Worm (Caenorhabditis elegans) whole organism, late embryonic: ENCODE data around the gene C44B7.11.

ENCODE experiments used
- F13H6.1 ChIP-seq: sonication (generic microtip); optimal IDR thresholded peaks from 2 replicates; lab custom pipeline; 2016; ENCODE audit warnings: missing genetic modification characterization, missing compliant biosample characterization
- K09A11.1 ChIP-seq: sonication (generic microtip); optimal IDR thresholded peaks from 2 replicates; lab custom pipeline; 2017; ENCODE audit warnings: antibody characterized with exemption, mild to moderate bottlenecking, missing genetic modification characterization, missing compliant biosample characterization; ENCODE audit not compliant: insufficient read depth
- T23F11.4 ChIP-seq: fragments of 200-800 bp; sonication (Bioruptor generic); optimal IDR thresholded peaks from 2 replicates; lab custom pipeline; 2018; ENCODE audit warnings: mild to moderate bottlenecking, missing genetic modification characterization, missing compliant biosample characterization
- ceh-14 ChIP-seq: sonication (generic microtip); optimal IDR thresholded peaks from 2 replicates; lab custom pipeline; 2016; ENCODE audit warnings: missing genotype, missing genetic modification characterization, missing compliant biosample characterization
- ceh-18 ChIP-seq: sonication (generic microtip); optimal IDR thresholded peaks from 2 replicates; lab custom pipeline; 2016; ENCODE audit warnings: missing genetic modification characterization, missing compliant biosample characterization
- ceh-19 ChIP-seq: fragments of 200-800 bp; sonication (Bioruptor generic); optimal IDR thresholded peaks from 2 replicates; lab custom pipeline; 2018; ENCODE audit warnings: mild to moderate bottlenecking, missing genetic modification characterization, missing compliant biosample characterization
- ceh-22 ChIP-seq: sonication (generic microtip); optimal IDR thresholded peaks from 2 replicates; lab custom pipeline; 2017; ENCODE audit warnings: missing biosample characterization, missing genetic modification characterization
- ceh-24 ChIP-seq: sonication (generic microtip); optimal IDR thresholded peaks from 2 replicates; lab custom pipeline; 2016; ENCODE audit warnings: mild to moderate bottlenecking, missing genetic modification characterization, missing compliant biosample characterization
- ceh-31 ChIP-seq: sonication (generic microtip); optimal IDR thresholded peaks from 2 replicates; lab custom pipeline; 2016; ENCODE audit warnings: missing genetic modification characterization, missing compliant biosample characterization
- ceh-34 ChIP-seq: sonication (generic microtip); optimal IDR thresholded peaks from 2 replicates; lab custom pipeline; 2016; ENCODE audit warnings: mild to moderate bottlenecking, missing genetic modification characterization, missing compliant biosample characterization
- ceh-45 ChIP-seq: fragments of 200-800 bp; sonication (Bioruptor generic); IDR thresholded peaks from 2 replicates; pipeline ENCODE4 v1.3.6; 2022; ENCODE audit warnings: missing genetic modification reagents, missing genetic modification characterization, missing compliant biosample characterization
- ceh-6 ChIP-seq: fragments of 200-800 bp; sonication (Bioruptor generic); optimal IDR thresholded peaks from 2 replicates; lab custom pipeline; 2018; ENCODE audit warnings: mild to moderate bottlenecking, missing genetic modification characterization, missing compliant biosample characterization
- dmd-4 ChIP-seq: sonication (generic microtip); optimal IDR thresholded peaks from 2 replicates; lab custom pipeline; 2016; ENCODE audit warnings: borderline replicate concordance, missing genetic modification characterization, missing compliant biosample characterization
- dve-1 ChIP-seq: sonication (generic microtip); optimal IDR thresholded peaks from 2 replicates; lab custom pipeline; 2017; ENCODE audit warnings: antibody characterized with exemption, mild to moderate bottlenecking, missing genetic modification characterization, missing compliant biosample characterization
- fax-1 ChIP-seq: sonication (generic microtip); optimal IDR thresholded peaks from 2 replicates; lab custom pipeline; 2016; ENCODE audit warnings: missing genotype, missing genetic modification characterization, missing compliant biosample characterization
- gmeb-2 ChIP-seq: sonication (generic microtip); optimal IDR thresholded peaks from 2 replicates; lab custom pipeline; 2016; ENCODE audit warnings: missing genetic modification characterization, inconsistent platforms, missing compliant biosample characterization
- hlh-13 ChIP-seq: fragments of 200-800 bp; sonication (Bioruptor generic); optimal IDR thresholded peaks from 2 replicates; lab custom pipeline; 2018; ENCODE audit warnings: mild to moderate bottlenecking, missing genetic modification characterization, missing compliant biosample characterization
- hlh-30 ChIP-seq: sonication (generic microtip); optimal IDR thresholded peaks from 2 replicates; lab custom pipeline; 2017; ENCODE audit warnings: antibody characterized with exemption, missing genetic modification characterization, missing compliant biosample characterization; ENCODE audit not compliant: insufficient read depth
- lin-11 ChIP-seq: fragments of 200-800 bp; sonication (Bioruptor generic); optimal IDR thresholded peaks from 2 replicates; lab custom pipeline; 2018; ENCODE audit warnings: mild to moderate bottlenecking, missing genetic modification characterization, missing compliant biosample characterization
- madf-2 ChIP-seq: sonication (generic microtip); optimal IDR thresholded peaks from 2 replicates; lab custom pipeline; 2017; ENCODE audit warnings: missing genetic modification characterization, missing compliant biosample characterization
- mec-3 ChIP-seq: sonication (generic microtip); optimal IDR thresholded peaks from 2 replicates; lab custom pipeline; 2016; ENCODE audit warnings: borderline replicate concordance, missing genetic modification characterization, missing compliant biosample characterization
- nhr-232 ChIP-seq: sonication (generic microtip); optimal IDR thresholded peaks from 2 replicates; lab custom pipeline; 2016; ENCODE audit warnings: missing genetic modification characterization, missing compliant biosample characterization
- pat-9 ChIP-seq: fragments of 200-800 bp; sonication (Bioruptor generic); optimal IDR thresholded peaks from 2 replicates; lab custom pipeline; 2018; ENCODE audit warnings: mild to moderate bottlenecking, missing genetic modification characterization, moderate library complexity, missing compliant biosample characterization
- pha-2 ChIP-seq: sonication (generic microtip); optimal IDR thresholded peaks from 2 replicates; lab custom pipeline; 2017; ENCODE audit warnings: mild to moderate bottlenecking, missing genetic modification characterization, missing compliant biosample characterization
- pha-4 ChIP-seq: fragments of 150-350 bp; optimal IDR thresholded peaks from 2 replicates; lab custom pipeline; 2018; ENCODE audit warnings: missing biosample characterization, missing genetic modification reagents, missing genetic modification characterization
- pros-1 ChIP-seq: fragments of 150-350 bp; optimal IDR thresholded peaks from 2 replicates; lab custom pipeline; 2014; ENCODE audit warnings: missing biosample characterization, missing genetic modification reagents, missing genetic modification characterization
- ref-2 ChIP-seq: sonication (generic microtip); optimal IDR thresholded peaks from 2 replicates; lab custom pipeline; 2016; ENCODE audit warnings: missing genetic modification characterization, missing compliant biosample characterization
- rnt-1 ChIP-seq: sonication (generic microtip); optimal IDR thresholded peaks from 2 replicates; lab custom pipeline; 2016; ENCODE audit warnings: missing genetic modification characterization, missing compliant biosample characterization
- sdc-2 ChIP-seq: sonication (generic microtip); optimal IDR thresholded peaks from 2 replicates; lab custom pipeline; 2016; ENCODE audit warnings: missing genotype, missing genetic modification characterization, missing compliant biosample characterization
- sox-4 ChIP-seq: sonication (generic microtip); optimal IDR thresholded peaks from 2 replicates; lab custom pipeline; 2017; ENCODE audit warnings: mild to moderate bottlenecking, missing genetic modification characterization, inconsistent platforms, missing compliant biosample characterization
- tbx-2 ChIP-seq: sonication (generic microtip); optimal IDR thresholded peaks from 2 replicates; lab custom pipeline; 2016; ENCODE audit warnings: missing genetic modification characterization, missing compliant biosample characterization
- ttx-3 ChIP-seq: sonication (generic microtip); optimal IDR thresholded peaks from 2 replicates; lab custom pipeline; 2016; ENCODE audit warnings: missing genetic modification reagents, missing genetic modification characterization, missing compliant biosample characterization
- unc-3 ChIP-seq, 2 experiments: fragments of 200-800 bp in 1 of 2; sonication (Bioruptor generic) in 1 of 2; sonication (generic microtip) in 1 of 2; conservative IDR thresholded peaks in 1 of 2; optimal IDR thresholded peaks in 1 of 2; 2 replicates each; pipeline versions ENCODE4 v1.3.6 to Lab custom; 2016 to 2022; ENCODE audit warnings: missing compliant biosample characterization in 2 of 2, missing genetic modification characterization in 2 of 2, missing genetic modification reagents in 1 of 2
- unc-42 ChIP-seq: sonication (generic microtip); optimal IDR thresholded peaks from 2 replicates; lab custom pipeline; 2016; ENCODE audit warnings: missing genotype, missing genetic modification characterization, missing compliant biosample characterization
- unc-86 ChIP-seq: sonication (generic microtip); optimal IDR thresholded peaks from 2 replicates; lab custom pipeline; 2016; ENCODE audit warnings: missing genetic modification characterization, missing compliant biosample characterization
- zip-5 ChIP-seq: sonication (generic microtip); optimal IDR thresholded peaks from 2 replicates; lab custom pipeline; 2016; ENCODE audit warnings: missing genetic modification characterization, missing compliant biosample characterization

Gene C44B7.11

DNA sequence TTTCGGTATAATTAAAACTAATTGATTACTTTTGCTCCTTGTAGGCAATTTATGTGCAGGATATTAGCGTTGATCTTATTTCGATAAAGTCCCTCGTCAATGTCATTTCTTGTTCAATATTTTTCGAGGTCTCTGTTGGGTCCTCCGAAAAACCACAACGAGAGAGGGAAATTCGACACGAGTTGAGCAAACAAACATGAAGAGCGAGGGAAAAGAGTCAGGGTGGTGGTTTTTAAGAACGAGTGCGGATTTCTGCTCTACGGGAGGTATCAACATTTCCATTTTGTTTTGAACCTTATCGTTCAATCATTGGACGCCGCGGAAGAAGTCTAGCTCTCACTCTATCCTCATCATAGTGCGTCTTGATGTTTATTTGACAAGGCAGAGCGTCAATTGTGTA lies 37.4 kb upstream of the C44B7.11 start:
- TF ChIP-seq sox-4 (tag; lab: Kevin White, UChicago), result no peak
- peak; percentile 25 for TF ChIP-seq ceh-19 (GFP tag; lab: Kevin White, UChicago)
- no peak for TF ChIP-seq F13H6.1 (tag; lab: Kevin White, UChicago)
- peak; percentile 92 for TF ChIP-seq ceh-34 (tag; lab: Kevin White, UChicago)
- TF ChIP-seq hlh-13 (GFP tag; lab: Kevin White, UChicago), result no peak

DNA sequence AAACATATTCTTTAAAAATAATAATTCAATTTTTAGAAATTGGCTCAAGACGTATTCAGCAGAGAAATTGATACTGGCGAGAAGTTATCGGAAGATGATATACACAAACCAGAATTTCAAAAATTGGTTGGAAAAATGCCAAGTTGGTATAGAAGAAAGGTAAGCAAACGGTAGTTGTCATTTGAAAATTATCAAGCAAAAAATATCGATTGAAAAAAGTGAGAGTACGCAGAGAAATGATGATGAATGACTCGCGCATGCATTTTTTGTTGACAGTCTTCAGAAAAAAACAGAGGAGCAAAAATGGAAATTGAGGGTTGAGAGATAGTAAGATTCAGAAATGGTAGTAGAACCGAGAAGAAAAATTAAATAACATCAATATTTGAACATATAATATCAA lies 35.6 kb upstream of the C44B7.11 start:
- TF ChIP-seq tbx-2 (tag; lab: Kevin White, UChicago) (no peak), dve-1 (tag; lab: Kevin White, UChicago) (no peak), K09A11.1 (tag; lab: Kevin White, UChicago) (no peak), sdc-2 (tag; lab: Kevin White, UChicago) (no peak)

DNA sequence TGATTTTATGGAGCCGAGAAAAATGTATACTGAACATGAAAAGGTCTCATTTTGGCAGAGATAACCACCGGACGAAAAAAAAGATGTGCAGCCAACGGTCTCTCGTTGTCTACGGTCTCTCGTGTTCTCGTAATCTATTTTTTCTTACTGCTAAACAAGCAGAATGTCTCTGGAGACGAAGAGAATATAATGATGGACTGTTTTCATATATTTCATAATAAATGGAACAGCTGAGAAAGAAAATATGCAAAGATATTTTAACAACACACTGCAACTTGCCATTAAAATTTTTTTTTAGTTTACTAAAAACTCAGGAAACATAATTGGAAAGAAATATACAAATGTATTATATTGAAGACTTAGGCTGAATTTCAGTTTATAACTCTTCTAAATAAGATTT lies 32.7 kb upstream of the C44B7.11 start:
- TF ChIP-seq madf-2 (tag; lab: Kevin White, UChicago) (no peak), ceh-24 (tag; lab: Kevin White, UChicago) (no peak), T23F11.4 (GFP tag; lab: Kevin White, UChicago) (no peak), ceh-45 (GFP tag; lab: Robert Waterston, UW) (no peak), unc-86 (no peak), pha-4 (tag; lab: Kevin White, UChicago) (no peak), ref-2 (tag; lab: Kevin White, UChicago) (no peak), gmeb-2 (no peak), sdc-2 (tag; lab: Kevin White, UChicago) (no peak)
- TF ChIP-seq, all 69 proteins: peak for 0

DNA sequence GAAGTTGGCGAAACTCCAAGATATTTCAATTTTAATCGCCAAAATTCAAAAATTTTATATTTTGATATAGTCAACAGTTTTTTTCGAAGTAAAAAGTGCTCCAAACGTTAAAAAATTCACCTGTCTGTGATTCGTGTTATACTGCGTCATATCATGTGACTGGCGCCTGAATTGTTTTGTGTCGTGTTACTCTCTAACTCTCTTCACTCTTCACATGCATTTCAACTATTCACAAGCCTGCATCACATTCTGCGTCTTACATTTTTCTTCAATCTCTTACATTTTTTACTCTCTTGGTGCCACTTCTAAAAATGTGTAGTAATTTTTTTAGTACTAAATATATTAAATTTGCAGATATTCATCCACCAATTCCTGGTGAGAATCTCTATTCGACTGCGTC lies 31.1 kb upstream of the C44B7.11 start, which contains the start of gene flcn-1:
Gene flcn-1 (plus strand): TSS at position 348 of the 400 bp plus-strand sequence.
- TF ChIP-seq ceh-14, result no peak
- peak; percentile 66 for TF ChIP-seq hlh-30 (tag; lab: Kevin White, UChicago)

DNA sequence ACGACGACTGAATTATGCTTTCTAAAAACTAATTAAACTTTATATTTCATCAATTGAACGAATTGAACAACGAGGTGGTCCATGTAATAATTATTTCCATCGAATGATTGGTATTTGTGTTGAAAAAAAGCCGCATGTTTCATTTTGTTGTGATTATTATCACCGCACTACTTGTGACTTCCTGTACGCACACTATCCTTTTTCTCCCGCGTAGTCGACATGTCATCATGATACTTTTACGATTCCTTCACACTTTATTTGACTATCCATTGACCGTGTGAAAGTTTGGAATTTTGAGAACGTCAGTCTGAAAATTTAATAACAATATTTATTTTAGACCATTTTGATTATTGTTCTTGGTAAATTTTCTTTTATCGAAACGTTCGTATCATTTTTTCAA lies 30.3 kb upstream of the C44B7.11 start, which contains the start of gene F22D3.4:
Gene F22D3.4 (minus strand): TSS at position 1 of the 400 bp plus-strand sequence.
- TF ChIP-seq ceh-6 (GFP tag; lab: Kevin White, UChicago) (no peak), ceh-31 (tag; lab: Kevin White, UChicago) (no peak), sox-4 (tag; lab: Kevin White, UChicago) (no peak), dmd-4 (tag; lab: Kevin White, UChicago) (no peak), unc-3 (GFP tag; conservative IDR thresholded peaks at IDR 0.05; lab: Robert Waterston, UW) (no peak), unc-3 (tag; optimal IDR thresholded peaks at IDR 0.05; lab: Kevin White, UChicago) (no peak), fax-1 (tag; lab: Kevin White, UChicago) (no peak), lin-11 (no peak), ceh-22 (tag; lab: Kevin White, UChicago) (no peak), pha-2 (tag; lab: Kevin White, UChicago) (no peak), ceh-18 (tag; lab: Kevin White, UChicago) (no peak), sdc-2 (tag; lab: Kevin White, UChicago) (no peak), rnt-1 (tag; lab: Kevin White, UChicago) (no peak), zip-5 (no peak), pat-9 (no peak)

DNA sequence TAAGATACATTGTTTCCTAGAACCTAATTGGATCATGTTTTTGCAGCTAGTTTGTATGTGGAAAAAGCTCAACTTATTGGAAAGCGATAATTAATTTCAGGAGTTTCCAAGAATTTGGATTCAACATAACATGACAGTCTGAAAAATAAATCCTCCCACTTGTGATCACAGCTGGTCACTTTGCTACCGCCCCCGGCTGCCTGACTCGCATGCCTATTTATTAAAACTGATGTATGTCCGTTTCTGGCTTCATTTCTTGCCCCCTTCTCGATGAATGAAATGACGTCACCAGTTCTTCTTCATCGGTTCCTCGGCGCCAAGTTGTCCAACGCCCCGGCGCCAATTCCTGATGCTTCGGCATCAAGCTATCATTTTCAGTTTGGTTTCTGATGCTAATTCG lies 29.7 kb upstream of the C44B7.11 start:
- TF ChIP-seq pros-1 (tag; lab: Kevin White, UChicago) (no peak), nhr-232 (tag; lab: Kevin White, UChicago) (no peak), ttx-3 (no peak), ref-2 (tag; lab: Kevin White, UChicago) (no peak), unc-42 (tag; lab: Kevin White, UChicago) (no peak), mec-3 (tag; lab: Kevin White, UChicago) (no peak), gmeb-2 (no peak), hlh-13 (GFP tag; lab: Kevin White, UChicago) (no peak), ceh-22 (tag; lab: Kevin White, UChicago) (no peak)
